Worm (Caenorhabditis elegans): ENCODE results near the gene C13G3.1.

DNA sequence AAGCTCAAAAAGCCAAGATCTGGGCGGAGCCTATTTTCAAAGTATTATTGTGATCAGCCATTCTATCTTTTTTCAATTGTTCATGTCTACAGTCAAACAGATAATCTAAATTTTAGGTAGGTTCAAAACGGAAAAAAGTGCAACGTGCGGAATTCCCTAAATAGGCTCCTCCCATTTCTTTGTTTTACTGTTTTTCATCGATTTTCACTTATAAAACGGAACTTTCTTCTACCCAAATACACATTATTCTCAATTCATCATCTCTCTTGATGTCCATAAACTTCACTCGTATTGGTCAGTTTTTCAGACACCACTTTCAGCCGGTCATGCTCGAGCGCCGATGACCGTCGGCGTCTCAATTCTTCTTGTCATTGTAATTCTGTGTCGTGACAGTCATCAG, 13.5 kb downstream of the C13G3.1 start, which contains the start of gene F53B7.7:
- TF ChIP-seq mcd-1 (GFP tag; IDR thresholded peaks at IDR 0.05) (no peak), rec-8 (tag; optimal IDR thresholded peaks at IDR 0.05) (no peak), Y67H2A.10 (GFP tag; conservative IDR thresholded peaks at IDR 0.05) (no peak), repo-1 (tag; optimal IDR thresholded peaks at IDR 0.05) (no peak), Y53G8AR.9 (GFP tag; conservative IDR thresholded peaks at IDR 0.05) (no peak), zim-3 (tag; optimal IDR thresholded peaks at IDR 0.05) (no peak)

All from whole organism, young adult.